Worm (Caenorhabditis elegans) whole organism, L3 larva: Measurements from ENCODE around the gene F41B4.1.

Experiments
- ama-1 ChIP-seq: fragments of 150-350 bp; optimal IDR thresholded peaks from 2 replicates; lab custom pipeline; 2018
- ceh-82 ChIP-seq: fragments of 150-350 bp; optimal IDR thresholded peaks from 2 replicates; lab custom pipeline; 2014; ENCODE audit warnings: missing biosample characterization, missing genetic modification characterization
- elt-2 ChIP-seq: sonication (generic microtip); optimal IDR thresholded peaks from 2 replicates; lab custom pipeline; 2016; ENCODE audit warnings: missing genetic modification reagents, mild to moderate bottlenecking, missing genetic modification characterization, missing compliant biosample characterization
- fkh-10 ChIP-seq: sonication (generic microtip); optimal IDR thresholded peaks from 2 replicates; lab custom pipeline; 2017; ENCODE audit warnings: missing biosample characterization, missing genetic modification reagents, missing genetic modification characterization
- fos-1 ChIP-seq: fragments of 150-350 bp; optimal IDR thresholded peaks from 2 replicates; lab custom pipeline; 2014; ENCODE audit warnings: missing biosample characterization, missing genetic modification characterization
- lsy-12 ChIP-seq: sonication (generic microtip); optimal IDR thresholded peaks from 2 replicates; lab custom pipeline; 2016; ENCODE audit warnings: mild to moderate bottlenecking, missing genetic modification characterization, missing compliant biosample characterization
- nhr-28 ChIP-seq: fragments of 150-350 bp; optimal IDR thresholded peaks from 2 replicates; lab custom pipeline; 2014; ENCODE audit warnings: missing biosample characterization, missing genetic modification characterization
- nhr-67 ChIP-seq: fragments of 150-350 bp; optimal IDR thresholded peaks from 2 replicates; lab custom pipeline; 2014; ENCODE audit warnings: missing biosample characterization, missing genetic modification characterization
- nhr-77 ChIP-seq: fragments of 150-350 bp; optimal IDR thresholded peaks from 2 replicates; lab custom pipeline; 2014; ENCODE audit warnings: missing biosample characterization, missing genetic modification characterization
- pqm-1 ChIP-seq: fragments of 150-350 bp; optimal IDR thresholded peaks from 2 replicates; lab custom pipeline; 2017; ENCODE audit warnings: missing biosample characterization, missing genetic modification characterization, inconsistent platforms
- unc-62 ChIP-seq: fragments of 150-350 bp; sonication (generic microtip); optimal IDR thresholded peaks from 4 replicates; lab custom pipeline; 2014; ENCODE audit warnings: missing biosample characterization, missing genetic modification reagents, missing genetic modification characterization
- zag-1 ChIP-seq: fragments of 150-350 bp; optimal IDR thresholded peaks from 2 replicates; lab custom pipeline; 2014; ENCODE audit warnings: missing biosample characterization, missing genetic modification characterization
- ztf-11 ChIP-seq: fragments of 150-350 bp; optimal IDR thresholded peaks from 2 replicates; lab custom pipeline; 2014; ENCODE audit warnings: missing biosample characterization, missing genetic modification characterization

Gene F41B4.1

DNA sequence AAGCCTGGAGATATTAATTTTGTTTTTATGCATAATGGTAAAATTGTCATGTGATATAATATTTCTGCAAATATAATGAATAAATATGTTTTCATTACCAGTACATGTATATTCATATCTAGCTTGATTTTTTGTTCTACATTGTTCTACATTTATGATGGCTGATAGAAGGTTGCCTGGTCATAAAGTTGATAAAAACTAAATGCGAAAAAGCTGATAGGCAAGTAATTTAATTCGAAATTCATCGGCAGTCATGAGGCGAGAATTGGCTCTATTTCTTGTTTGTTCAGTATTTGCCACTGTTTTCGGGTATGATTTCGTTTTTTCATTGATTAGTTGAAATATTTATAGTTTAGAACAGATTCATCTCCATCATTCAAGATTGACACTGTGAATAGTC, 41.5 kb downstream of the F41B4.1 start, which contains the start of gene bgal-2:
Gene bgal-2 (plus strand): TSS at position 231 of the 400 bp plus-strand sequence.
- TF ChIP-seq elt-2 (tag; lab: Kevin White, UChicago) (peak; percentile 64), ceh-82 (tag; lab: Kevin White, UChicago) (no peak), nhr-67 (tag; lab: Kevin White, UChicago) (no peak), pqm-1 (tag; lab: Kevin White, UChicago) (peak; percentile 38), unc-62 (no peak)

ce11 chrX:6782857-6783256, 42.8 kb downstream of the F41B4.1 start, which contains the start of gene idpp-6:
Gene idpp-6 (plus strand): TSS chrX:6783157.
- no peak for TF ChIP-seq zag-1 (tag; lab: Kevin White, UChicago)
- no peak for TF ChIP-seq ztf-11 (tag; lab: Kevin White, UChicago)
- TF ChIP-seq, all 47 proteins: peak for 0

- TF ChIP-seq ama-1 (lab: Kevin White, UChicago) (no peak), fkh-10 (GFP tag; lab: Kevin White, UChicago) (no peak), nhr-28 (no peak), fos-1 (tag; lab: Kevin White, UChicago) (no peak), nhr-77 (tag; lab: Kevin White, UChicago) (no peak), lsy-12 (tag; lab: Kevin White, UChicago) (no peak)
These were observed 47.6 kb downstream of the F41B4.1 start, which contains the start of gene irk-1 for ce11 chrX:6778014-6778413. Gene irk-1 (minus strand): TSS chrX:6778114.
